1 worm cellular context compared by ENCODE assay signal in the genomic region with DNA sequence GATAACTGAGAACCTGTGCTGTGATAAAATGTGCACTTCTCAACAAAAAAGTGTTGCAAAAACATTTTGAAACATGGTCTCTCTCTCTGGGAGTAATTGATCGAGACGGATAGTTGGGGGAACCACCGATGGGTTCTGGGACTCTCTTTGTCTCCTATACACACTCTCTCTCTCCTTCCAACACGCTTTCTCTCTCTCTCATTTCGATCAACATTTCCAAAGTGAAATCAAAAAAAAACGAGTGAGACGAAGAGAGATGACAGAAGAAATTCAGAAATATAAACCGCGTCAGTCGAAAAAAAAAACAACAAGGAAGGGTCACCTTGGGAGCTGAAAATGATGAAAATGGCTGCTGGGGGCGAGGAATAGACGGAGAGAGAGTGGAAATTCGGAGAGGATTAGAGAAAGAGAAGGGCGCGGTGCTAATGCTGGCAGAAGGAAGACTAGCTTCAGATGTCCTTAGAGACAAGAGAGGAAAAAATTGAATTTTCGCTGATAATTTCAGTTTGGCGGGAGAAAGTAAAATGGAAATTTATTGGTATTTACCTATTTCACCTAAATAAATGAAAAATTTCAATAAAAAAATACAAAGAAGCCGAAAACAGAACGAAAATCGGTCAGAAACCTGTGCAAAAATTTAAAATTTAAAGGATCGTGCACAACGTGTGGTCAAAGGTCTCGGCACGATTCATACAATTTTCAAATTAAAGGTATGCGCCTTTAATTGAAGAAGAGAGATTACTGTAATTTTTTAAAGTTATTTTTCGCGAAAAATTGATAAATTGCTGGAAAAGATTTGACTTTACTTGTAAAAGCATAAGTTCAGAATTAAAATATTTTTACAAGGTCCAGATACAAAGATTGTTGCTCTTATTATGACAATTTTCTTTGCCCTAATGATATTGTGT.
TF ChIP-seq lines count a peak whose summit lies in the region.

No protein-coding gene starts in this region.

TF ChIP-seq in whole organism, L1 larva, 84 proteins besides CTCF, POLR2A, EP300 and RAD21 (continued from another document):
- TF ChIP-seq nhr-12 (tag; optimal IDR thresholded peaks at IDR 0.05; lab: Kevin White, UChicago): no peak
- TF ChIP-seq nhr-20 (tag; optimal IDR thresholded peaks at IDR 0.05; lab: Kevin White, UChicago): peak; percentile 29
- peak; percentile 37 for TF ChIP-seq rnt-1 (tag; optimal IDR thresholded peaks at IDR 0.05; lab: Kevin White, UChicago)
